Worm (Caenorhabditis elegans) whole organism, L2 larva: Measurements from ENCODE around the gene gpd-4.

ENCODE experiments used
- F13H6.1 ChIP-seq: sonication (generic microtip); optimal IDR thresholded peaks from 2 replicates; lab custom pipeline; 2016; ENCODE audit warnings: missing genetic modification characterization, missing compliant biosample characterization
- ZK546.5 ChIP-seq: sonication (generic microtip); optimal IDR thresholded peaks from 2 replicates; lab custom pipeline; 2017; ENCODE audit warnings: missing biosample characterization, missing genetic modification characterization
- fos-1 ChIP-seq: fragments of 150-350 bp; optimal IDR thresholded peaks from 2 replicates; lab custom pipeline; 2014; ENCODE audit warnings: missing biosample characterization, missing genetic modification characterization
- lsy-2 ChIP-seq, 2 experiments: fragments of 150-350 bp in 1 of 2; sonication (generic microtip) in 1 of 2; optimal IDR thresholded peaks; 2 replicates each; lab custom pipeline; 2014 to 2017; ENCODE audit warnings: missing biosample characterization in 2 of 2, missing genetic modification characterization in 2 of 2
- mdl-1 ChIP-seq, 2 experiments: fragments of 150-350 bp in 1 of 2; sonication (generic microtip) in 1 of 2; optimal IDR thresholded peaks; 2 replicates each; lab custom pipeline; 2017; ENCODE audit warnings: missing biosample characterization in 2 of 2, missing genetic modification characterization in 2 of 2
- nhr-237 ChIP-seq: fragments of 150-350 bp; optimal IDR thresholded peaks from 2 replicates; lab custom pipeline; 2014; ENCODE audit warnings: missing biosample characterization, missing genetic modification characterization
- nhr-6 ChIP-seq: fragments of 150-350 bp; optimal IDR thresholded peaks from 2 replicates; lab custom pipeline; 2014; ENCODE audit warnings: missing biosample characterization, missing genetic modification characterization

DNA sequence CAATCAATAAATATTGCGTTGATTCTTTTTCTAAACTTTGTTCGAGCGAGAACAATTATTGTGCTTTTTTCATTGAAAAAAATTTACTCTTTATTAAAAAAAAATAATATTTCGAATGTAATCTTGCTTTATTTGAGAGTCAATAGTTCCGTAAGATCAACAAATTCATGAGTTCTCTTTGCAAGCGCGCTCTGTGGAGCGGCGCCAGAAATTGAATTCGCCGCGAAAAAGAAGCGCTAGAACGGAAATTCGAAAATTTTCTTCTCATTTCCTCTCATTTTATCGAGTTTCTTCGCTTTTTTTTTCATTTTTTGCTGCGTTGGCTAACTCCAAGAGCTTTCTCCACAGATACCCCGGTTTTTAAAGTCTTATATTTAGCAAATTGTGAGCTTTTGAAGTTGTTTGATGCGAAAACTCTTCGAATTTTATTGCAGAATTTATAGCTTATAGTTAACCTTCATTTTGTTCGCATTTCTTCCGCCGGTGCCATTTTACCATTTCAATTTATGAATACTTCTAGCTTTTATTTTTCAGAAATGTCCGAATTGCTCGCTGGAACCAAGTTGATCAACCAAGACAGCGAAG is 26.1 kb downstream of the gpd-4 start, which contains the start of gene R05H5.3:
- peak; percentile 29 for TF ChIP-seq fos-1 (tag; lab: Kevin White, UChicago)
- no peak for TF ChIP-seq nhr-6 (tag; lab: Kevin White, UChicago)
- TF ChIP-seq ZK546.5 (tag; lab: Kevin White, UChicago), result no peak
- peak in 1 of 2 experiments; percentile 78 for TF ChIP-seq lsy-2 (tag; optimal IDR thresholded peaks at IDR 0.05; lab: Kevin White, UChicago)
- no peak for TF ChIP-seq nhr-237 (tag; lab: Kevin White, UChicago)
- no peak for TF ChIP-seq mdl-1 (tag; optimal IDR thresholded peaks at IDR 0.05; lab: Kevin White, UChicago)
- TF ChIP-seq F13H6.1 (tag; lab: Kevin White, UChicago), result no peak
